Worm (Caenorhabditis elegans): ENCODE measurements around the gene gro-1.

DNA sequence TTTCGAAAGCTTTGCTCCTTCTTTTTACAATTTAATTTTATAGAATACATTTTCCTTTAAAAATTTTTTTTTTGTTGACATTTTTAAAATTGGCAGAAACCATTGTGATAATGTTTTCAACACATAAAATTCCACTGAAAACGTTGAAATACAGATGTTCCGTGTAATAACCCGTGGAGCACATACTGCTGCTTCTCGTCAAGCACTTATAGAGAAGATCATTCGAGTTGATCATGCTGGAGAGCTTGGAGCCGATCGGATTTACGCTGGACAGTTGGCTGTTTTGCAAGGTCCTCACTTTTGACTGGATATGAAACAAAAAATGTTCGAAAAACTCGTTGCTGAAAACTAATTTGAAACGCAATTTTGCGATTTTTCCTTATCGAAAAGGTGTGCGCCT is 12.8 kb downstream of the gro-1 start, which contains the start of gene clk-1:
- no peak for TF ChIP-seq nhr-11 (tag; optimal IDR thresholded peaks at IDR 0.05)
- no peak for TF ChIP-seq ceh-82 (tag; optimal IDR thresholded peaks at IDR 0.05)
